Fruit fly (Drosophila melanogaster): ENCODE measurements around the gene CheA87a.

Gene CheA87a

dm6 chr3R:13403032-13403459, 33.6 kb downstream of the CheA87a start, which contains the start of gene Dpm3 (continued):
- no peak for TF ChIP-seq CG34376 (GFP tag; optimal IDR thresholded peaks at IDR 0.05)
- TF ChIP-seq pnt (GFP tag; optimal IDR thresholded peaks at IDR 0.05), result peak; percentile 28
- peak; percentile 27; the same call in 1 of the 2 replicates for TF ChIP-seq NFAT (GFP tag; IDR thresholded peaks at IDR 0.05)
- TF ChIP-seq CG6791 (GFP tag; IDR thresholded peaks at IDR 0.05; ENCODE audit: partially characterized antibody), result peak; percentile 88
- peak; percentile 57 for TF ChIP-seq CG9876 (GFP tag; optimal IDR thresholded peaks at IDR 0.05)
- no peak for TF ChIP-seq CG31388 (GFP tag; optimal IDR thresholded peaks at IDR 0.05)
- peak; percentile 40 for TF ChIP-seq CG7786 (GFP tag; optimal IDR thresholded peaks at IDR 0.05)
- no peak for TF ChIP-seq CG11085 (GFP tag; IDR thresholded peaks at IDR 0.05)
- TF ChIP-seq Dbx (GFP tag; IDR thresholded peaks at IDR 0.05), result 0 out of 3 replicates have a peak, but pooled peaks have one; percentile 38
- peak; percentile 97 for TF ChIP-seq Dll (GFP tag; IDR thresholded peaks at IDR 0.05; ENCODE audit: partially characterized antibody)
- TF ChIP-seq HmgZ (tag; optimal IDR thresholded peaks at IDR 0.05), result peak; percentile 77
- no peak for TF ChIP-seq CG2889 (GFP tag; IDR thresholded peaks at IDR 0.05)
- TF ChIP-seq kah (GFP tag; optimal IDR thresholded peaks at IDR 0.05), result no peak
- TF ChIP-seq exex (tag; optimal IDR thresholded peaks at IDR 0.05), result peak; percentile 15
- TF ChIP-seq CG7271 (tag; optimal IDR thresholded peaks at IDR 0.05), result no peak
- TF ChIP-seq CG10979 (tag; optimal IDR thresholded peaks at IDR 0.05), result peak; percentile 15
- TF ChIP-seq seq (GFP tag; IDR thresholded peaks at IDR 0.05), result no peak
- peak; percentile 60 for TF ChIP-seq Camta (GFP tag; optimal IDR thresholded peaks at IDR 0.05)
- peak; percentile 17 for TF ChIP-seq CG4820 (GFP tag; optimal IDR thresholded peaks at IDR 0.05)
- TF ChIP-seq CG9727 (GFP tag; optimal IDR thresholded peaks at IDR 0.05), result peak; percentile 16
- no peak for TF ChIP-seq CG4730 (GFP tag; IDR thresholded peaks at IDR 0.05)
- no peak for TF ChIP-seq TFAM (GFP tag; optimal IDR thresholded peaks at IDR 0.05)
- peak; percentile 84 for TF ChIP-seq CG42726 (GFP tag; IDR thresholded peaks at IDR 0.05; ENCODE audit: partially characterized antibody)
- no peak for TF ChIP-seq Gsc (GFP tag; IDR thresholded peaks at IDR 0.05)
- no peak for TF ChIP-seq ap (GFP tag; IDR thresholded peaks at IDR 0.05)
- TF ChIP-seq sob (GFP tag; IDR thresholded peaks at IDR 0.05), result peak; percentile 56
- TF ChIP-seq Gug (GFP tag; IDR thresholded peaks at IDR 0.05), result no peak
- TF ChIP-seq Dip3 (GFP tag; optimal IDR thresholded peaks at IDR 0.05), result peak; percentile 38
- no peak for TF ChIP-seq D19A (tag; optimal IDR thresholded peaks at IDR 0.05)
- TF ChIP-seq mld (GFP tag; IDR thresholded peaks at IDR 0.05; ENCODE audit: partially characterized antibody), result peak; percentile 75; the same call in 2 of the 3 replicates
- TF ChIP-seq ab (GFP tag; optimal IDR thresholded peaks at IDR 0.05), result no peak
- no peak for TF ChIP-seq sqz (GFP tag; optimal IDR thresholded peaks at IDR 0.05)
- no peak for TF ChIP-seq CG18476 (GFP tag; optimal IDR thresholded peaks at IDR 0.05)
- no peak for TF ChIP-seq NC2α (GFP tag; optimal IDR thresholded peaks at IDR 0.05)
- TF ChIP-seq CG8924 (tag; optimal IDR thresholded peaks at IDR 0.05), result peak; percentile 39
- no peak for TF ChIP-seq Fer3 (tag; optimal IDR thresholded peaks at IDR 0.05)
- TF ChIP-seq CG7987 (GFP tag; optimal IDR thresholded peaks at IDR 0.05), result peak; percentile 9
- TF ChIP-seq croc (GFP tag; conservative IDR thresholded peaks at IDR 0.05), result no peak
- TF ChIP-seq cad (GFP tag; optimal IDR thresholded peaks at IDR 0.05), result no peak
- no peak for TF ChIP-seq sc (optimal IDR thresholded peaks at IDR 0.05)
- TF ChIP-seq sc (GFP tag; optimal IDR thresholded peaks at IDR 0.05), result no peak
- TF ChIP-seq Dek (tag; optimal IDR thresholded peaks at IDR 0.05), result peak; percentile 40
- TF ChIP-seq ATbp (GFP tag; optimal IDR thresholded peaks at IDR 0.05), result no peak
- TF ChIP-seq gsb-n (tag; optimal IDR thresholded peaks at IDR 0.05), result peak; percentile 54
- TF ChIP-seq CG11723 (GFP tag; optimal IDR thresholded peaks at IDR 0.05), result no peak

Measured in whole organism, embryonic.